Fruit fly (Drosophila melanogaster) Kc167 (cell line): ENCODE measurements around the gene Etfb.

Experiments used
- Sin3A ChIP-seq: fragments of >200 bp; optimal IDR thresholded peaks from 2 replicates; lab custom pipeline; 2018; ENCODE audit warnings: missing external identifiers
- h ChIP-seq: fragments of >200 bp; optimal IDR thresholded peaks from 3 replicates; lab custom pipeline; 2018; ENCODE audit warnings: missing external identifiers

DNA sequence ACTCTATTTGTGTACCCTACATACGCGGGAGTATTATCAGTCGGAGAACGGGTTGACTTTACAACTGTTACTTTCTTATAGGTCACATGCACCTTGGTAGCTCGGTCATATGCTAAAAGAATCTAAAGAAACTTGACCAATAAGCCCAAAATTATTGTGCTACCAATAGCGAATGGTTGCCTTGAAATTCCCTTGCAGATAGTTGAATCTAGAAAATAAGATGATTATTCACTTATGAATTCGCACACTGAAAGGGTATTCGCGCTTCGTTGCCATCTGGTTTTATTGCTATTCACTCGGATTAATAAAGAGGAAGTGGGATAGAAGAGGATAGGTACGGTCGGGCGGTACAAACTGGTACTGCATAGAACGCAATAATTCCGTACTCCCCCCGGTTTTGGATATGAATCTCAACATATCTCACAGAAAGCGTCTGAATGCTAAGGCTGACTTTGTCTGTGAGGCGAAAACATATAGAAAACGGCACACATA lies 28.9 kb downstream of the Etfb start:
- TF ChIP-seq Sin3A (lab: Kevin White, UChicago) (no peak), h (lab: Kevin White, UChicago) (no peak)
